Fruit fly (Drosophila melanogaster): ENCODE results near the gene AOX4.

- no peak for TF ChIP-seq CG8319 (GFP tag; optimal IDR thresholded peaks at IDR 0.05)
- TF ChIP-seq Sox102F (GFP tag; optimal IDR thresholded peaks at IDR 0.05) = no peak
- TF ChIP-seq CG32006 (GFP tag; optimal IDR thresholded peaks at IDR 0.05) = no peak
- TF ChIP-seq CG10631 (GFP tag; optimal IDR thresholded peaks at IDR 0.05) = no peak
- no peak for TF ChIP-seq CG8632 (GFP tag; optimal IDR thresholded peaks at IDR 0.05)
- TF ChIP-seq CG4318 (GFP tag; optimal IDR thresholded peaks at IDR 0.05) = no peak
Measured at dm6 chr3R:15531373-15531772, 21.3 kb downstream of the AOX4 start, which contains the start of gene CG31296.

Data from whole organism, prepupa.